Fruit fly (Drosophila melanogaster): ENCODE data around the gene xit.

Gene xit

DNA sequence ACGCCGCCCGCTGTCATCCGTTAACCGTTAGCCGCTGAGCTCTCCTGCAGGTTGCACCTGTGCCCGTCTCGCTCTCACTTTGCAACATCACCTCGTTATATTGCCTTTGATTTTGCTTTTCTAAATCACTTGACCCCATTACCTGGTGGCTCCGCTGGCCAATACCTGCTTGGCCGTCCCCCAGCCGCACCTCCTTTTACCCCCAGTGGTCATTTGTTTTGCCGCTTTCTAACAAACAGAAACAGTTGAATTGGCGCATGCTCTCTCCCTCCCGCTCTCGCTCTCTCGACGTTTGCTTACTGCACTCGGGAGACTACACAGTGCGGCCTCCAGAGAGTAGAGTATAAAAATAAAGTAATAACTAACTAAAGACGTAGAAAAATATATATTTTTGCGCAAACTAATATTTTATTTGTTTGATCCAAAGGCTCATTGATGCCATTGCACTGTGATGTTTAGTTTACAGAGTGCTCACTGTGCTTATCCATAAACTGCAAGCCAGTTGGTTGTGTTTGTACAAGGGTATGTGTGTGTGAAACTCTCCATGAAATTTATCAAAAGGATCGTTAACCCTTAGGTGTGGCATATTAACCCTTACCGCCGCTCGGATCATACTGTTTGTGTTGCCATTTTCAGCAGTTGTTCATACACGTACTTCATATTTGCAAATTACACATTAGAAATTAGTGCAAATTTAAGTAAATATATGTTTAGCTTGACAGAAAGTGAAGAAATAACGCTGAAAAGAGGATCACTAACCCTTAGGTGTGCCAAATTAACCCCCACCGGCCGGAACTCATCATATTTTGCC, 16.1 kb upstream of the xit start (continued):
- TF ChIP-seq CG7928 (GFP tag; optimal IDR thresholded peaks at IDR 0.05) (peak; percentile 1), ftz-f1 (GFP tag; optimal IDR thresholded peaks at IDR 0.05) (no peak), Atf6 (GFP tag; IDR thresholded peaks at IDR 0.05) (peak; percentile 69; the same call in 1 of the 2 replicates), Asciz (GFP tag; optimal IDR thresholded peaks at IDR 0.05) (peak; percentile 55), CG10959 (GFP tag; IDR thresholded peaks at IDR 0.05) (peak; percentile 86), CG6791 (GFP tag; IDR thresholded peaks at IDR 0.05; ENCODE audit: partially characterized antibody) (no peak), ken (GFP tag; IDR thresholded peaks at IDR 0.05) (peak; percentile 93), CG3847 (GFP tag; IDR thresholded peaks at IDR 0.05) (peak; percentile 69), CG12659 (GFP tag; optimal IDR thresholded peaks at IDR 0.05) (peak; percentile 74), ro (GFP tag; IDR thresholded peaks at IDR 0.05) (peak; percentile 50; the same call in 1 of the 2 replicates), Ets97D (GFP tag; optimal IDR thresholded peaks at IDR 0.05) (peak; percentile 41), Bgb (GFP tag; IDR thresholded peaks at IDR 0.05; ENCODE audit: partially characterized antibody) (no peak), ara (GFP tag; IDR thresholded peaks at IDR 0.05) (peak; percentile 87), CG16813 (GFP tag; IDR thresholded peaks at IDR 0.05; ENCODE audit: partially characterized antibody) (no peak), amos (GFP tag; IDR thresholded peaks at IDR 0.05; ENCODE audit: partially characterized antibody) (no peak), gem (tag; optimal IDR thresholded peaks at IDR 0.05) (peak; percentile 86), CG30020 (tag; optimal IDR thresholded peaks at IDR 0.05) (no peak), E2f1 (GFP tag; IDR thresholded peaks at IDR 0.05) (peak; percentile 83), H2.0 (GFP tag; IDR thresholded peaks at IDR 0.05) (peak; percentile 87), lola (GFP tag; optimal IDR thresholded peaks at IDR 0.05) (peak in 1 of 3 experiments; percentile 73), mld (GFP tag; IDR thresholded peaks at IDR 0.05; ENCODE audit: partially characterized antibody) (no peak), fd102C (GFP tag; optimal IDR thresholded peaks at IDR 0.05) (peak; percentile 51), Bdp1 (GFP tag; optimal IDR thresholded peaks at IDR 0.05) (peak; percentile 38), CG10565 (GFP tag; optimal IDR thresholded peaks at IDR 0.05) (no peak), Xrp1 (GFP tag; IDR thresholded peaks at IDR 0.05) (peak; percentile 90), CG31388 (GFP tag; optimal IDR thresholded peaks at IDR 0.05) (peak; percentile 31), CG7839 (tag; optimal IDR thresholded peaks at IDR 0.05) (no peak), CG6689 (GFP tag; IDR thresholded peaks at IDR 0.05) (peak; percentile 90), kay (GFP tag; optimal IDR thresholded peaks at IDR 0.05) (peak; percentile 5), CG9215 (GFP tag; IDR thresholded peaks at IDR 0.05) (peak; percentile 78), CG4360 (GFP tag; IDR thresholded peaks at IDR 0.05) (peak; percentile 55), CG14860 (GFP tag; IDR thresholded peaks at IDR 0.05; ENCODE audit: partially characterized antibody) (no peak), sc (optimal IDR thresholded peaks at IDR 0.05) (no peak), sc (GFP tag; optimal IDR thresholded peaks at IDR 0.05) (no peak), CG7372 (GFP tag; IDR thresholded peaks at IDR 0.05) (peak; percentile 79), Sox102F (GFP tag; optimal IDR thresholded peaks at IDR 0.05) (no peak), CG12236 (GFP tag; optimal IDR thresholded peaks at IDR 0.05) (peak; percentile 57), NC2β (GFP tag; optimal IDR thresholded peaks at IDR 0.05) (peak; percentile 56), B-H2 (GFP tag; optimal IDR thresholded peaks at IDR 0.05) (peak; percentile 37), ATbp (GFP tag; optimal IDR thresholded peaks at IDR 0.05) (peak; percentile 80), ap (GFP tag; IDR thresholded peaks at IDR 0.05) (peak; percentile 78), chn (GFP tag; optimal IDR thresholded peaks at IDR 0.05) (peak; percentile 84), CG1647 (GFP tag; optimal IDR thresholded peaks at IDR 0.05) (peak; percentile 28), otp (GFP tag; IDR thresholded peaks at IDR 0.05) (peak; percentile 89), pzg (GFP tag; optimal IDR thresholded peaks at IDR 0.05) (no peak), shn (GFP tag; optimal IDR thresholded peaks at IDR 0.05) (peak; percentile 36), CG3838 (GFP tag; optimal IDR thresholded peaks at IDR 0.05) (peak; percentile 60), twi (tag; optimal IDR thresholded peaks at IDR 0.05) (peak; percentile 31), unc-4 (GFP tag; IDR thresholded peaks at IDR 0.05; ENCODE audit: partially characterized antibody) (no peak)
